Worm (Caenorhabditis elegans) whole organism, L2 larva: Measurements from ENCODE around the gene Y75B8A.13.

ENCODE experiments used
- F13H6.1 ChIP-seq: sonication (generic microtip); optimal IDR thresholded peaks from 2 replicates; lab custom pipeline; 2016; ENCODE audit warnings: missing genetic modification characterization, missing compliant biosample characterization
- alr-1 ChIP-seq: fragments of 150-350 bp; optimal IDR thresholded peaks from 2 replicates; lab custom pipeline; 2014; ENCODE audit warnings: missing biosample characterization, missing genetic modification characterization
- blmp-1 ChIP-seq: sonication (generic microtip); optimal IDR thresholded peaks from 2 replicates; lab custom pipeline; 2017; ENCODE audit warnings: missing genetic modification characterization, mild to moderate bottlenecking, missing compliant biosample characterization, antibody characterized with exemption, moderate library complexity; ENCODE audit not compliant: insufficient read depth
- elt-3 ChIP-seq: sonication (generic microtip); optimal IDR thresholded peaks from 2 replicates; lab custom pipeline; 2017; ENCODE audit warnings: missing biosample characterization, missing genetic modification characterization
- lin-13 ChIP-seq: fragments of 150-350 bp; optimal IDR thresholded peaks from 2 replicates; lab custom pipeline; 2014; ENCODE audit warnings: missing biosample characterization, missing genetic modification reagents, missing genetic modification characterization
- lin-39 ChIP-seq: fragments of 150-350 bp; optimal IDR thresholded peaks from 2 replicates; lab custom pipeline; 2014; ENCODE audit warnings: missing biosample characterization, missing genetic modification reagents, missing genetic modification characterization
- nhr-237 ChIP-seq: fragments of 150-350 bp; optimal IDR thresholded peaks from 2 replicates; lab custom pipeline; 2014; ENCODE audit warnings: missing biosample characterization, missing genetic modification characterization
- nhr-77 ChIP-seq: fragments of 150-350 bp; optimal IDR thresholded peaks from 2 replicates; lab custom pipeline; 2014; ENCODE audit warnings: missing biosample characterization, missing genetic modification characterization
- skn-1 ChIP-seq: sonication (generic microtip); optimal IDR thresholded peaks from 2 replicates; lab custom pipeline; 2017; ENCODE audit warnings: missing biosample characterization, missing genetic modification characterization
- snpc-4 ChIP-seq: fragments of 150-350 bp; optimal IDR thresholded peaks from 2 replicates; lab custom pipeline; 2014; ENCODE audit warnings: missing biosample characterization, missing genetic modification characterization

DNA sequence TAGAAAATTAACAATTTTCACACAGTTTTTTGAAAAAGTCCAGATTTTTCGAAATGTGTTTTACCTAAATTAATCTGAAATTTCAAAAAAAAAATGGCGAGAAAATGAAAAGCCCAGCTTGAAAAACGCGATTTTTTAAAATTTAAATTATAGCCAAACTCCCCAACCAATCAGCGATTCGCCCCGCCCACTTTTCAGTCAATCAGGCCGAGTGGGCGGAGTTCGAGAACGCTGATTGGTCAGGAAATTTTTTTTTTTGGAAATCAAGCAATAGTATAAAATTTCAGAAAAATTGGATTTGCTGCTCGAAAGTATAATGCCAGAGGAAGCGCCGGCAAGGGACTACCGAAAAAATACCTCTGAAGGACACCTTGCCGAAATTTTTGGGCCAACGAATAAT, 16.0 kb upstream of the Y75B8A.13 start:
- no peak for TF ChIP-seq elt-3 (tag; lab: Kevin White, UChicago)
- TF ChIP-seq skn-1 (tag; lab: Kevin White, UChicago): no peak
- no peak for TF ChIP-seq F13H6.1 (tag; lab: Kevin White, UChicago)
- TF ChIP-seq alr-1 (tag; lab: Kevin White, UChicago): no peak
- no peak for TF ChIP-seq nhr-237 (tag; lab: Kevin White, UChicago)
- TF ChIP-seq lin-13 (GFP tag; lab: Kevin White, UChicago): no peak
- TF ChIP-seq snpc-4: no peak
- TF ChIP-seq blmp-1 (tag; lab: Kevin White, UChicago): no peak
- TF ChIP-seq lin-39: no peak
- TF ChIP-seq nhr-77: no peak
